ENCODE assay signal across 3 worm cellular contexts in the genomic region with DNA sequence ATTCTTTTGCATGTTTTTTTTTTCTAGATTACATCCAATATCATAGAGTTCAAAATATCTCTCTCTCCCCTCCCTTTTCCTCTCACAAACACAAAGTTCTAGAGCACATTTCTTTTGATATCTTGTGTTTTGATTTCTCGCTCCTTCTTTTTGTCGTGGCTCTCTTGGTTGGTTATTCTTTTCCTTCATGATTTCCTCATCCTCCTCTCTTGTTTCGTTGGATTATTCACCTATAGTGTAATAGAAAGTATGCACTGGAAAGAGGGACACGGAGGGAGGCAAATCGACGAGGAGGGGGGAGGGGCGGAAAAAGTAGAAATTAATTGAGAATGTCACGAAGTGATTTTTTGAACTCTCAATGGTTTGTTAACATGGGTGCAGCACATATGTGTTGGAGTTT.
TF ChIP-seq lines count a peak whose summit lies in the region.

No protein-coding gene starts in this region.

TF ChIP-seq in whole organism, L1 larva, 84 proteins besides CTCF, POLR2A, EP300 and RAD21 (continued from another document and continues in another):
- TF ChIP-seq nhr-71 (tag; optimal IDR thresholded peaks at IDR 0.05; lab: Kevin White, UChicago), result peak; percentile 96
- peak; percentile 82 for TF ChIP-seq dsc-1 (tag; optimal IDR thresholded peaks at IDR 0.05; lab: Kevin White, UChicago)
- peak in 1 of 2 experiments; percentile 6 for TF ChIP-seq egl-27 (tag; optimal IDR thresholded peaks at IDR 0.05; lab: Kevin White, UChicago)
- TF ChIP-seq swsn-7 (tag; optimal IDR thresholded peaks at IDR 0.05; lab: Kevin White, UChicago), result peak; percentile 34
- TF ChIP-seq nhr-77 (tag; optimal IDR thresholded peaks at IDR 0.05; lab: Kevin White, UChicago), result no peak
- no peak for TF ChIP-seq pqm-1 (tag; optimal IDR thresholded peaks at IDR 0.05; lab: Kevin White, UChicago)
- peak in 1 of 2 experiments; percentile 12 for TF ChIP-seq lin-35 (GFP tag; optimal IDR thresholded peaks at IDR 0.05; lab: Kevin White, UChicago)
- TF ChIP-seq isw-1 (GFP tag; IDR thresholded peaks at IDR 0.05; lab: Robert Waterston, UW), result no peak
- TF ChIP-seq C16A3.4 (tag; optimal IDR thresholded peaks at IDR 0.05; lab: Kevin White, UChicago), result peak; percentile 15
- TF ChIP-seq nhr-90 (tag; optimal IDR thresholded peaks at IDR 0.05; lab: Kevin White, UChicago; ENCODE audit: poor library complexity), result no peak
- TF ChIP-seq aha-1 (tag; optimal IDR thresholded peaks at IDR 0.05; lab: Kevin White, UChicago), result no peak
- TF ChIP-seq lin-14 (GFP tag; optimal IDR thresholded peaks at IDR 0.05; lab: Kevin White, UChicago), result peak; percentile 86
- TF ChIP-seq F16B12.6 (tag; optimal IDR thresholded peaks at IDR 0.05; lab: Kevin White, UChicago), result no peak
- TF ChIP-seq nhr-28 (tag; optimal IDR thresholded peaks at IDR 0.05; lab: Kevin White, UChicago), result no peak
- TF ChIP-seq alr-1 (tag; optimal IDR thresholded peaks at IDR 0.05; lab: Kevin White, UChicago; ENCODE audit: borderline replicate concordance), result no peak
- TF ChIP-seq lin-39 (tag; optimal IDR thresholded peaks at IDR 0.05; lab: Kevin White, UChicago), result peak; percentile 22
- TF ChIP-seq skn-1 (tag; optimal IDR thresholded peaks at IDR 0.05; lab: Kevin White, UChicago), result peak; percentile 26
- TF ChIP-seq hlh-17 (GFP tag; optimal IDR thresholded peaks at IDR 0.05; lab: Kevin White, UChicago; ENCODE audit: borderline replicate concordance), result no peak
- TF ChIP-seq lir-3 (tag; optimal IDR thresholded peaks at IDR 0.05; lab: Kevin White, UChicago; ENCODE audit: poor library complexity), result no peak
- no peak for TF ChIP-seq C34B4.2 (tag; optimal IDR thresholded peaks at IDR 0.05; lab: Kevin White, UChicago)
- no peak for TF ChIP-seq lin-13 (GFP tag; optimal IDR thresholded peaks at IDR 0.05; lab: Kevin White, UChicago)
- TF ChIP-seq nhr-20 (tag; optimal IDR thresholded peaks at IDR 0.05; lab: Kevin White, UChicago), result peak; percentile 77
- TF ChIP-seq zag-1 (tag; optimal IDR thresholded peaks at IDR 0.05; lab: Kevin White, UChicago), result no peak
- TF ChIP-seq rnt-1 (tag; optimal IDR thresholded peaks at IDR 0.05; lab: Kevin White, UChicago), result no peak
- peak; percentile 14 for TF ChIP-seq tbx-2 (tag; optimal IDR thresholded peaks at IDR 0.05; lab: Kevin White, UChicago)
- TF ChIP-seq unc-30 (tag; optimal IDR thresholded peaks at IDR 0.05; lab: Kevin White, UChicago), result no peak
- no peak for TF ChIP-seq C04F5.9 (tag; optimal IDR thresholded peaks at IDR 0.05; lab: Kevin White, UChicago)
- TF ChIP-seq unc-86 (tag; optimal IDR thresholded peaks at IDR 0.05; lab: Kevin White, UChicago), result no peak
- no peak for TF ChIP-seq zip-4 (GFP tag; optimal IDR thresholded peaks at IDR 0.05; lab: Kevin White, UChicago)
- TF ChIP-seq nhr-85 (tag; lab: Kevin White, UChicago), result peak; percentile 57
- no peak for TF ChIP-seq ztf-11 (tag; optimal IDR thresholded peaks at IDR 0.05; lab: Kevin White, UChicago)
- TF ChIP-seq nhr-237 (tag; optimal IDR thresholded peaks at IDR 0.05; lab: Kevin White, UChicago), result no peak
- no peak for TF ChIP-seq nhr-12 (tag; optimal IDR thresholded peaks at IDR 0.05; lab: Kevin White, UChicago)
- TF ChIP-seq ceh-8 (GFP tag; optimal IDR thresholded peaks at IDR 0.05; lab: Kevin White, UChicago), result no peak
- TF ChIP-seq lsy-2 (tag; optimal IDR thresholded peaks at IDR 0.05; lab: Kevin White, UChicago), result peak; percentile 27 to 35
- no peak for TF ChIP-seq jun-1 (tag; optimal IDR thresholded peaks at IDR 0.05; lab: Kevin White, UChicago)
- no peak for TF ChIP-seq pax-3 (tag; optimal IDR thresholded peaks at IDR 0.05; lab: Kevin White, UChicago)
- peak; percentile 42 for TF ChIP-seq snu-23 (GFP tag; optimal IDR thresholded peaks at IDR 0.05; lab: Kevin White, UChicago)
- TF ChIP-seq pag-3 (tag; optimal IDR thresholded peaks at IDR 0.05; lab: Kevin White, UChicago; ENCODE audit: borderline replicate concordance, insufficient read depth), result no peak
- no peak for TF ChIP-seq unc-130 (tag; optimal IDR thresholded peaks at IDR 0.05; lab: Kevin White, UChicago)
- peak in 1 of 3 experiments; percentile 6 for TF ChIP-seq dpl-1 (GFP tag; optimal IDR thresholded peaks at IDR 0.05; lab: Kevin White, UChicago)
- no peak for TF ChIP-seq fkh-10 (GFP tag; optimal IDR thresholded peaks at IDR 0.05; lab: Kevin White, UChicago)
- TF ChIP-seq nhr-76 (tag; optimal IDR thresholded peaks at IDR 0.05; lab: Kevin White, UChicago), result no peak

TF ChIP-seq in whole organism, L2 larva, 48 proteins besides CTCF, POLR2A, EP300 and RAD21 (continued from another document):
- TF ChIP-seq C34F6.9 (tag; optimal IDR thresholded peaks at IDR 0.05; lab: Kevin White, UChicago) (peak; percentile 30), ZK546.5 (tag; optimal IDR thresholded peaks at IDR 0.05; lab: Kevin White, UChicago) (no peak), unc-39 (tag; optimal IDR thresholded peaks at IDR 0.05; lab: Kevin White, UChicago) (no peak), mbf-1 (tag; optimal IDR thresholded peaks at IDR 0.05; lab: Kevin White, UChicago) (no peak), mab-5 (tag; optimal IDR thresholded peaks at IDR 0.05; lab: Kevin White, UChicago) (no peak), elt-3 (tag; optimal IDR thresholded peaks at IDR 0.05; lab: Kevin White, UChicago) (no peak), sem-4 (tag; optimal IDR thresholded peaks at IDR 0.05; lab: Kevin White, UChicago) (no peak), crh-2 (tag; optimal IDR thresholded peaks at IDR 0.05; lab: Kevin White, UChicago) (peak; percentile 52), nhr-77 (tag; optimal IDR thresholded peaks at IDR 0.05; lab: Kevin White, UChicago) (no peak), peb-1 (tag; optimal IDR thresholded peaks at IDR 0.05; lab: Kevin White, UChicago) (no peak), nhr-23 (tag; optimal IDR thresholded peaks at IDR 0.05; lab: Kevin White, UChicago) (no peak), aly-2 (tag; optimal IDR thresholded peaks at IDR 0.05; lab: Kevin White, UChicago) (no peak), ztf-4 (tag; optimal IDR thresholded peaks at IDR 0.05; lab: Kevin White, UChicago) (no peak), lin-11 (tag; optimal IDR thresholded peaks at IDR 0.05; lab: Kevin White, UChicago) (no peak)

TF ChIP-seq in whole organism, L4 larva, 104 proteins besides CTCF, POLR2A, EP300 and RAD21 (continued from another document):
- peak; percentile 40 for TF ChIP-seq hlh-30 (tag; optimal IDR thresholded peaks at IDR 0.05; lab: Kevin White, UChicago; ENCODE audit: insufficient read depth)
- TF ChIP-seq hif-1 (tag; optimal IDR thresholded peaks at IDR 0.05; lab: Kevin White, UChicago), result peak in 1 of 2 experiments; percentile 84
- no peak for TF ChIP-seq rbr-2 (tag; optimal IDR thresholded peaks at IDR 0.05; lab: Kevin White, UChicago)
- TF ChIP-seq F26F4.8 (GFP tag; conservative IDR thresholded peaks at IDR 0.05; lab: Robert Waterston, UW), result no peak
- peak; percentile 7 for TF ChIP-seq mep-1 (tag; optimal IDR thresholded peaks at IDR 0.05; lab: Kevin White, UChicago)
- no peak for TF ChIP-seq pha-4 (GFP tag; IDR thresholded peaks at IDR 0.05; lab: Robert Waterston, UW)
- no peak for TF ChIP-seq pha-4 (tag; optimal IDR thresholded peaks at IDR 0.05; lab: Kevin White, UChicago)
